Fruit fly (Drosophila melanogaster) whole organism, embryonic: Measurements from ENCODE around the gene CG9471.

ENCODE experiments used
- Abd-B ChIP-seq: fragments of 200-800 bp; sonication (Bioruptor generic); optimal IDR thresholded peaks from 2 replicates; lab custom pipeline; 2018; ENCODE audit warnings: missing biosample characterization, mild to moderate bottlenecking, missing genetic modification characterization, moderate library complexity
- B-H2 ChIP-seq: fragments of 200-800 bp; sonication (Bioruptor generic); optimal IDR thresholded peaks from 2 replicates; lab custom pipeline; 2018; ENCODE audit warnings: missing biosample characterization, mild to moderate bottlenecking, missing genetic modification characterization
- Bgb ChIP-seq: fragments of 200-800 bp; sonication (Bioruptor generic); IDR thresholded peaks from 2 replicates; pipeline ENCODE4 v1.3.6; 2022; ENCODE audit warnings: missing biosample characterization, missing genetic modification characterization; ENCODE audit not compliant: partially characterized antibody
- Bteb2 ChIP-seq: fragments of 200-800 bp; sonication (Bioruptor generic); optimal IDR thresholded peaks from 2 replicates; lab custom pipeline; 2016; ENCODE audit warnings: missing biosample characterization, missing genetic modification characterization
- CG10979 ChIP-seq: fragments of 200-800 bp; sonication (Bioruptor generic); optimal IDR thresholded peaks from 2 replicates; lab custom pipeline; 2018; ENCODE audit warnings: missing biosample characterization, mild to moderate bottlenecking, missing genetic modification characterization, moderate library complexity
- CG12219 ChIP-seq: fragments of 200-800 bp; sonication (Bioruptor generic); optimal IDR thresholded peaks from 3 replicates; lab custom pipeline; 2018; ENCODE audit warnings: missing biosample characterization, mild to moderate bottlenecking, missing genetic modification characterization
- CG12391 ChIP-seq: fragments of 200-800 bp; sonication (Bioruptor generic); optimal IDR thresholded peaks from 3 replicates; lab custom pipeline; 2018; ENCODE audit warnings: missing biosample characterization, mild to moderate bottlenecking, missing genetic modification characterization, moderate library complexity
- CG12659 ChIP-seq: fragments of 200-800 bp; sonication (Bioruptor generic); optimal IDR thresholded peaks from 3 replicates; lab custom pipeline; 2017; ENCODE audit warnings: mild to moderate bottlenecking, missing biosample characterization, missing genetic modification reagents, missing genetic modification characterization
- CG13287 ChIP-seq: fragments of 200-800 bp; sonication (Bioruptor generic); IDR thresholded peaks from 2 replicates; pipeline ENCODE4 v1.3.6; 2022; ENCODE audit warnings: missing biosample characterization, missing genetic modification characterization; ENCODE audit not compliant: partially characterized antibody
- CG13296 ChIP-seq: fragments of 200-800 bp; sonication (Bioruptor generic); optimal IDR thresholded peaks from 3 replicates; lab custom pipeline; 2018; ENCODE audit warnings: missing biosample characterization, mild to moderate bottlenecking, missing genetic modification characterization
- CG17385 ChIP-seq: fragments of 200-800 bp; sonication (Bioruptor generic); optimal IDR thresholded peaks from 3 replicates; lab custom pipeline; 2018; ENCODE audit warnings: missing biosample characterization, mild to moderate bottlenecking, missing genetic modification characterization
- CG18011 ChIP-seq: fragments of 200-800 bp; sonication (Bioruptor generic); optimal IDR thresholded peaks from 2 replicates; lab custom pipeline; 2017; ENCODE audit warnings: missing biosample characterization, missing genetic modification characterization, mild to moderate bottlenecking, moderate library complexity, missing genotype
- CG18262 ChIP-seq: fragments of 200-800 bp; optimal IDR thresholded peaks from 3 replicates; lab custom pipeline; 2019; ENCODE audit warnings: missing biosample characterization, mild to moderate bottlenecking, missing genetic modification characterization, moderate library complexity
- CG2129 ChIP-seq: fragments of 200-800 bp; sonication (Bioruptor generic); IDR thresholded peaks from 2 replicates; pipeline ENCODE4 v1.3.6; 2022; ENCODE audit warnings: missing biosample characterization, missing genetic modification characterization; ENCODE audit not compliant: partially characterized antibody
- CG33557 ChIP-seq: fragments of 200-800 bp; sonication (Bioruptor generic); optimal IDR thresholded peaks from 2 replicates; lab custom pipeline; 2019; ENCODE audit warnings: missing biosample characterization, mild to moderate bottlenecking, missing genetic modification characterization, moderate library complexity
- CG3847 ChIP-seq: fragments of 200-800 bp; sonication (Bioruptor generic); IDR thresholded peaks from 2 replicates; pipeline ENCODE4 v1.3.6; 2022; ENCODE audit warnings: missing biosample characterization, missing genetic modification characterization
- CG42726 ChIP-seq: fragments of 200-800 bp; sonication (Bioruptor generic); IDR thresholded peaks from 2 replicates; pipeline ENCODE4 v1.3.6; 2022; ENCODE audit warnings: missing biosample characterization, missing genetic modification characterization; ENCODE audit not compliant: partially characterized antibody
- CG4404 ChIP-seq: fragments of 200-800 bp; sonication (Bioruptor generic); IDR thresholded peaks from 2 replicates; pipeline ENCODE4 v1.3.6; 2022; ENCODE audit warnings: missing biosample characterization, missing genetic modification characterization
- CG6854 ChIP-seq: fragments of 200-800 bp; sonication (Bioruptor generic); optimal IDR thresholded peaks from 3 replicates; lab custom pipeline; 2017; ENCODE audit warnings: missing biosample characterization, mild to moderate bottlenecking, missing genetic modification characterization
- CG8290 ChIP-seq, 3 experiments: fragments of 200-800 bp; sonication (Bioruptor generic); optimal IDR thresholded peaks; 2 replicates each; lab custom pipeline; 2016 to 2019; ENCODE audit warnings: missing biosample characterization in 3 of 3, missing genetic modification characterization in 3 of 3, mild to moderate bottlenecking in 2 of 3, moderate library complexity in 1 of 3
- CG8944 ChIP-seq: fragments of 200-800 bp; sonication (Bioruptor generic); optimal IDR thresholded peaks from 3 replicates; lab custom pipeline; 2016; ENCODE audit warnings: missing biosample characterization, missing genetic modification characterization
- CG9215 ChIP-seq: fragments of 200-800 bp; sonication (Bioruptor generic); IDR thresholded peaks from 2 replicates; pipeline ENCODE4 v1.3.6; 2022; ENCODE audit warnings: missing biosample characterization, missing genetic modification characterization
- CG9437 ChIP-seq: fragments of 200-800 bp; sonication (Bioruptor generic); optimal IDR thresholded peaks from 2 replicates; lab custom pipeline; 2018; ENCODE audit warnings: missing biosample characterization, mild to moderate bottlenecking, missing genetic modification characterization
- CrebB ChIP-seq: fragments of 200-800 bp; sonication (Bioruptor generic); optimal IDR thresholded peaks from 3 replicates; lab custom pipeline; 2018; ENCODE audit warnings: missing biosample characterization, mild to moderate bottlenecking, missing genetic modification characterization
- Doc3 ChIP-seq: fragments of 200-800 bp; sonication (Bioruptor generic); IDR thresholded peaks from 3 replicates; pipeline ENCODE4 v1.3.6; 2022; ENCODE audit warnings: missing biosample characterization, missing genetic modification characterization; ENCODE audit not compliant: partially characterized antibody
- HmgZ ChIP-seq: fragments of 200-800 bp; sonication (Bioruptor generic); optimal IDR thresholded peaks from 2 replicates; lab custom pipeline; 2018; ENCODE audit warnings: missing biosample characterization, mild to moderate bottlenecking, missing genetic modification characterization
- Hr51 ChIP-seq, 2 experiments: fragments of 200-800 bp; sonication (Bioruptor generic); optimal IDR thresholded peaks; 2 replicates in 1 of 2; 3 replicates in 1 of 2; lab custom pipeline; 2016 to 2018; ENCODE audit warnings: missing biosample characterization in 2 of 2, missing genetic modification characterization in 2 of 2, mild to moderate bottlenecking in 1 of 2, moderate library complexity in 1 of 2
- MESR4 ChIP-seq: fragments of 200-800 bp; sonication (Bioruptor generic); optimal IDR thresholded peaks from 2 replicates; lab custom pipeline; 2018; ENCODE audit warnings: missing biosample characterization, mild to moderate bottlenecking, missing genetic modification characterization, moderate library complexity
- Ptx1 ChIP-seq: fragments of 200-800 bp; sonication (Bioruptor generic); IDR thresholded peaks from 2 replicates; pipeline ENCODE4 v1.3.6; 2022; ENCODE audit warnings: missing biosample characterization, missing genetic modification characterization
- Spps ChIP-seq: fragments of 200-800 bp; sonication (Bioruptor generic); optimal IDR thresholded peaks from 2 replicates; lab custom pipeline; 2018; ENCODE audit warnings: missing biosample characterization, mild to moderate bottlenecking, missing genetic modification characterization
- Taf1 ChIP-seq: fragments of 200-800 bp; sonication (Bioruptor generic); IDR thresholded peaks from 2 replicates; pipeline ENCODE4 v1.3.6; 2022; ENCODE audit warnings: missing biosample characterization, missing genetic modification characterization
- amos ChIP-seq: fragments of 200-800 bp; sonication (Bioruptor generic); IDR thresholded peaks from 2 replicates; pipeline ENCODE4 v1.3.6; 2022; ENCODE audit warnings: missing biosample characterization, missing genetic modification characterization; ENCODE audit not compliant: partially characterized antibody
- crp ChIP-seq, 2 experiments: fragments of 200-800 bp; sonication (Bioruptor generic); optimal IDR thresholded peaks; 2 replicates in 1 of 2; 3 replicates in 1 of 2; lab custom pipeline; 2017; ENCODE audit warnings: missing biosample characterization in 2 of 2, missing genetic modification characterization in 2 of 2, mild to moderate bottlenecking in 1 of 2, moderate library complexity in 1 of 2
- fu2 ChIP-seq: fragments of 200-800 bp; sonication (Bioruptor generic); optimal IDR thresholded peaks from 2 replicates; lab custom pipeline; 2016; ENCODE audit warnings: missing biosample characterization, missing genetic modification characterization
- inv ChIP-seq: fragments of 200-800 bp; sonication (Bioruptor generic); IDR thresholded peaks from 2 replicates; pipeline ENCODE4 v1.3.6; 2022; ENCODE audit warnings: missing biosample characterization, missing genetic modification characterization; ENCODE audit not compliant: partially characterized antibody
- kay ChIP-seq: fragments of 200-800 bp; sonication (Bioruptor generic); optimal IDR thresholded peaks from 2 replicates; lab custom pipeline; 2016; ENCODE audit warnings: missing biosample characterization, missing genetic modification characterization
- knrl ChIP-seq: fragments of 200-800 bp; sonication (Bioruptor generic); IDR thresholded peaks from 3 replicates; pipeline ENCODE4 v1.3.6; 2022; ENCODE audit warnings: missing biosample characterization, missing genetic modification characterization; ENCODE audit not compliant: partially characterized antibody
- lbe ChIP-seq: fragments of 200-800 bp; sonication (Bioruptor generic); optimal IDR thresholded peaks from 2 replicates; lab custom pipeline; 2016; ENCODE audit warnings: missing biosample characterization, mild to moderate bottlenecking, missing genetic modification characterization
- pan ChIP-seq, 4 experiments: fragments of >200 bp in 3 of 4; fragments of 200-800 bp in 1 of 4; sonication (Bioruptor generic) in 1 of 4; optimal IDR thresholded peaks in 3 of 4; IDR thresholded peaks in 1 of 4; 2 replicates each; pipeline versions ENCODE4 v1.3.6 to Lab custom; 2017 to 2022; ENCODE audit warnings: missing biosample characterization in 2 of 4, missing genetic modification characterization in 2 of 4, mixed read lengths in 1 of 4
- scrt ChIP-seq: fragments of 200-800 bp; sonication (Bioruptor generic); optimal IDR thresholded peaks from 2 replicates; lab custom pipeline; 2018; ENCODE audit warnings: missing biosample characterization, mild to moderate bottlenecking, missing genetic modification characterization, moderate library complexity
- sens-2 ChIP-seq: fragments of 200-800 bp; sonication (Bioruptor generic); IDR thresholded peaks from 2 replicates; pipeline ENCODE4 v1.3.6; 2022; ENCODE audit warnings: missing biosample characterization, missing genetic modification characterization
- shn ChIP-seq: fragments of 200-800 bp; sonication (Bioruptor generic); optimal IDR thresholded peaks from 3 replicates; lab custom pipeline; 2016; ENCODE audit warnings: missing biosample characterization, missing genetic modification characterization
- so ChIP-seq: fragments of 200-800 bp; sonication (Bioruptor generic); IDR thresholded peaks from 3 replicates; pipeline ENCODE4 v1.3.6; 2022; ENCODE audit warnings: missing biosample characterization, missing genetic modification characterization
- sr ChIP-seq: fragments of 200-800 bp; sonication (Bioruptor generic); IDR thresholded peaks from 3 replicates; pipeline ENCODE4 v1.3.6; 2022; ENCODE audit warnings: missing biosample characterization, missing genetic modification characterization
- toy ChIP-seq: fragments of 200-800 bp; sonication (Bioruptor generic); IDR thresholded peaks from 2 replicates; pipeline ENCODE4 v1.3.6; 2022; ENCODE audit warnings: missing biosample characterization, missing genetic modification characterization
- zfh2 ChIP-seq: fragments of 200-800 bp; sonication (Bioruptor generic); optimal IDR thresholded peaks from 2 replicates; lab custom pipeline; 2016; ENCODE audit warnings: missing biosample characterization, missing genetic modification characterization

The CG9471 gene

DNA sequence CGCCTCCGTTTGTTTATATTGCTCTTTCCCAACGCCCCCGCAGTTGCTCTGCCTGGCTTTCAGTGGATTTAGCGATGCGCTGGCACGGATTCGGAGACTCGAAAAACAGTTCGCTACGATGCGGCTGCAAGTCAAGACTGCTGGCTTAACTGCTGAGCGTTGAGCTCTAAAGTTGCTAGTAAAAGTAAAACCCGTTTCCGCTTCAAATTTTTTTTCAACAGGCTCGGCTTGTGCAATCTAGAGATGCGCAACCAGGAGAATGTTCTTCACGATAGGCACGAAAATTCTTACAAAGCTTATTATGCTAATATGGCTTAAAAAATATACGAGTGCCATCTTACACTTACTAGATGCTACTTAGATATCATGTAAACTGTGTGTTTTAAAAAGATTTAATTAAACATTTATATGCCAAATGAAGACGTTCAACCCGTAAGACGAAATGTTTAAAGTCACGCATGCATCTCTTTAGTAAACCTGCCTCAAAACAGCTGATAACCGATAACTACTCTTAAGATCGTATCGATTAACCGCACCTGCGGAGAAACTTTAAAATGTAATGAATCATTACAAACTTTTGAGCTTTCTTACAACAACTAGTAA, 24.0 kb downstream of the CG9471 start, which contains the start of gene CG12948 (continued):
- TF ChIP-seq lbe = peak; percentile 64
- peak; percentile 21 for TF ChIP-seq CG8944 (GFP tag; lab: Kevin White, UChicago)
- peak; percentile 52 for TF ChIP-seq CG18262 (tag; lab: Kevin White, UChicago)
- TF ChIP-seq CG9437 (GFP tag; lab: Kevin White, UChicago) = peak; percentile 30
- TF ChIP-seq HmgZ (tag; lab: Kevin White, UChicago) = peak; percentile 63
- TF ChIP-seq sens-2 (GFP tag; lab: Robert Waterston, UW) = no peak
- peak; percentile 81 for TF ChIP-seq inv (GFP tag; lab: Robert Waterston, UW)
- TF ChIP-seq Bteb2 (GFP tag; lab: Kevin White, UChicago) = peak; percentile 16
- peak; percentile 92 for TF ChIP-seq CG2129
- TF ChIP-seq B-H2 = peak; percentile 66
- TF ChIP-seq Hr51 (GFP tag; optimal IDR thresholded peaks at IDR 0.05; lab: Kevin White, UChicago) = peak in 1 of 2 experiments; percentile 36
- no peak for TF ChIP-seq scrt (GFP tag; lab: Kevin White, UChicago)
- TF ChIP-seq CG33557 = peak; percentile 60
- no peak for TF ChIP-seq toy (GFP tag; lab: Robert Waterston, UW)
- TF ChIP-seq shn (GFP tag; lab: Kevin White, UChicago) = no peak
- TF ChIP-seq knrl (GFP tag; lab: Robert Waterston, UW) = peak; percentile 87; the same call in 2 of the 3 replicates
- peak; percentile 38 to 86 for TF ChIP-seq crp (GFP tag; optimal IDR thresholded peaks at IDR 0.05; lab: Kevin White, UChicago)
- TF ChIP-seq Spps = peak; percentile 4
- peak; percentile 20 for TF ChIP-seq zfh2 (GFP tag; lab: Kevin White, UChicago)
- peak; percentile 26; the same call in 1 of the 3 replicates for TF ChIP-seq so (GFP tag; lab: Robert Waterston, UW)
- TF ChIP-seq Taf1 (GFP tag; lab: Robert Waterston, UW) = 0 out of 2 replicates have a peak, but pooled peaks have one; percentile 15
- TF ChIP-seq CG10979 = peak; percentile 35
- peak; percentile 54 for TF ChIP-seq CG13296 (GFP tag; lab: Kevin White, UChicago)
- TF ChIP-seq sr = peak; percentile 93
- TF ChIP-seq kay (GFP tag; lab: Kevin White, UChicago) = no peak
- peak; percentile 96 for TF ChIP-seq CG13287
- peak; percentile 56 for TF ChIP-seq CG17385 (GFP tag; lab: Kevin White, UChicago)
- TF ChIP-seq CrebB (tag; lab: Kevin White, UChicago) = no peak
- 0 out of 2 replicates have a peak, but pooled peaks have one; percentile 44 for TF ChIP-seq CG9215 (GFP tag; lab: Robert Waterston, UW)
- peak; percentile 8 for TF ChIP-seq CG8290 (GFP tag; optimal IDR thresholded peaks at IDR 0.05; lab: Kevin White, UChicago)
- no peak for TF ChIP-seq CG8290 (tag; optimal IDR thresholded peaks at IDR 0.05; lab: Kevin White, UChicago)
- peak; percentile 54 for TF ChIP-seq CG3847 (GFP tag; lab: Robert Waterston, UW)
- 0 out of 2 replicates have a peak, but pooled peaks have one; percentile 19 for TF ChIP-seq CG42726 (GFP tag; lab: Robert Waterston, UW)
- TF ChIP-seq CG4404 (GFP tag; lab: Robert Waterston, UW) = 0 out of 2 replicates have a peak, but pooled peaks have one; percentile 28
- TF ChIP-seq Abd-B (GFP tag; lab: Kevin White, UChicago) = peak; percentile 61
- TF ChIP-seq MESR4 (GFP tag; lab: Kevin White, UChicago) = peak; percentile 82
- peak; percentile 4 for TF ChIP-seq CG12219 (GFP tag; lab: Kevin White, UChicago)
- peak; percentile 3 for TF ChIP-seq fu2
- peak; percentile 78 for TF ChIP-seq Bgb (GFP tag; lab: Robert Waterston, UW)
- peak; percentile 98 for TF ChIP-seq Doc3 (GFP tag; lab: Robert Waterston, UW)
- no peak for TF ChIP-seq CG6854 (GFP tag; lab: Kevin White, UChicago)
- peak; percentile 77 for TF ChIP-seq amos (GFP tag; lab: Robert Waterston, UW)
- TF ChIP-seq CG12391 (tag; lab: Kevin White, UChicago) = peak; percentile 70
- TF ChIP-seq pan (optimal IDR thresholded peaks at IDR 0.05; lab: Kevin White, UChicago) = no peak
- no peak for TF ChIP-seq pan (GFP tag; optimal IDR thresholded peaks at IDR 0.05 in 1 of 2, IDR thresholded peaks at IDR 0.05 in 1 of 2)
- TF ChIP-seq CG18011 (GFP tag; lab: Kevin White, UChicago) = peak; percentile 23
- TF ChIP-seq Ptx1 (GFP tag; lab: Robert Waterston, UW) = 0 out of 2 replicates have a peak, but pooled peaks have one; percentile 43
- peak; percentile 44 for TF ChIP-seq CG12659 (GFP tag; lab: Kevin White, UChicago)
